Worm (Caenorhabditis elegans) whole organism, mixed stage, embryonic: ENCODE data around the gene srz-14.

Experiments used
- ceh-83 ChIP-seq: fragments of 200-800 bp; sonication (Bioruptor generic); optimal IDR thresholded peaks from 2 replicates; lab custom pipeline; 2018; ENCODE audit warnings: mild to moderate bottlenecking, missing genetic modification characterization, missing compliant biosample characterization
- elt-3 ChIP-seq: fragments of 150-350 bp; optimal IDR thresholded peaks from 2 replicates; lab custom pipeline; 2014; ENCODE audit warnings: missing biosample characterization, missing genetic modification characterization
- ham-2 ChIP-seq: fragments of 200-800 bp; sonication (Bioruptor generic); optimal IDR thresholded peaks from 2 replicates; lab custom pipeline; 2018; ENCODE audit warnings: mild to moderate bottlenecking, missing genetic modification characterization, missing compliant biosample characterization
- hlh-1 ChIP-seq: fragments of 150-350 bp; optimal IDR thresholded peaks from 2 replicates; lab custom pipeline; 2014; ENCODE audit warnings: missing biosample characterization, missing genetic modification reagents, missing genetic modification characterization
- mep-1 ChIP-seq: fragments of 150-350 bp; optimal IDR thresholded peaks from 2 replicates; lab custom pipeline; 2017; ENCODE audit warnings: missing biosample characterization, missing genetic modification reagents, missing genetic modification characterization, inconsistent platforms

DNA sequence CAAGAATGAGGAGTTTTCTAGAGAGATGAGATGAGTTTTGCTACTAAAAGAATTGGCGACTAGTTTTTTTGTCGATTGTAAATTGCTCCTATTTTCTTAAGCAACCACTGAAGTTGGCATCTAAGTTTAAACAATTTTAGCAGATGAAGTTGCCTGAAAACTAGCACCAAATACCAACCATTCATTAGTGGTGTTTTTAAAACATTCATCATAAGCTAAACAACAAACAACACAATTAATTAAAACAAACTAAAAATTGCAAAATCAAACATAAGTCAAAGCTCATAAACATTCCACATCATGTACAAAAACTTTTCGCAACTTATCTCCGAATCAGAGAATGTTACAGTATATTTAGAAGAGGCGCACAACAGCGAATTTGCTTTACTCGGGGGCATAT lies 1.3 kb upstream of the srz-14 start, which contains the start of gene srz-13:
- no peak for TF ChIP-seq ham-2 (GFP tag; lab: Kevin White, UChicago)
- no peak for TF ChIP-seq ceh-83
- TF ChIP-seq elt-3 = no peak
- TF ChIP-seq hlh-1 (tag; lab: Kevin White, UChicago) = no peak
- TF ChIP-seq mep-1 (tag; lab: Kevin White, UChicago) = no peak
